Worm (Caenorhabditis elegans) whole organism, early embryonic: ENCODE data around the gene ugt-19.

Experiments
- B0310.2 ChIP-seq: sonication (generic microtip); optimal IDR thresholded peaks from 2 replicates; lab custom pipeline; 2016; ENCODE audit warnings: mild to moderate bottlenecking, missing genetic modification characterization, missing compliant biosample characterization
- F13C5.2 ChIP-seq: sonication (generic microtip); optimal IDR thresholded peaks from 2 replicates; lab custom pipeline; 2017; ENCODE audit warnings: mild to moderate bottlenecking, missing genetic modification characterization, inconsistent platforms, missing compliant biosample characterization
- aly-1 ChIP-seq: sonication (generic microtip); optimal IDR thresholded peaks from 2 replicates; lab custom pipeline; 2016; ENCODE audit warnings: missing genetic modification characterization, missing compliant biosample characterization
- ama-1 ChIP-seq: fragments of 150-350 bp; optimal IDR thresholded peaks from 2 replicates; lab custom pipeline; 2014
- ceh-13 ChIP-seq: fragments of 200-800 bp; sonication (Bioruptor generic); optimal IDR thresholded peaks from 2 replicates; lab custom pipeline; 2018; ENCODE audit warnings: mild to moderate bottlenecking, missing genetic modification characterization, missing compliant biosample characterization
- ceh-36 ChIP-seq: sonication (generic microtip); optimal IDR thresholded peaks from 2 replicates; lab custom pipeline; 2016; ENCODE audit warnings: missing genetic modification characterization, inconsistent platforms, missing compliant biosample characterization
- ets-7 ChIP-seq: sonication (generic microtip); optimal IDR thresholded peaks from 2 replicates; lab custom pipeline; 2016; ENCODE audit warnings: missing genotype, missing genetic modification characterization, missing compliant biosample characterization
- flt-1 ChIP-seq: fragments of 200-800 bp; sonication (Bioruptor generic); IDR thresholded peaks from 2 replicates; pipeline ENCODE4 v1.3.6; 2022; ENCODE audit warnings: missing genetic modification characterization, missing compliant biosample characterization
- hmbx-1 ChIP-seq: sonication (generic microtip); optimal IDR thresholded peaks from 2 replicates; lab custom pipeline; 2016; ENCODE audit warnings: mild to moderate bottlenecking, missing genetic modification characterization, missing compliant biosample characterization
- hmg-4 ChIP-seq: fragments of 200-800 bp; sonication (Bioruptor generic); optimal IDR thresholded peaks from 2 replicates; lab custom pipeline; 2018; ENCODE audit warnings: mild to moderate bottlenecking, missing genetic modification characterization, missing compliant biosample characterization
- hnd-1 ChIP-seq: sonication (generic microtip); optimal IDR thresholded peaks from 2 replicates; lab custom pipeline; 2016; ENCODE audit warnings: missing genetic modification characterization, missing compliant biosample characterization
- pes-1 ChIP-seq: fragments of 200-800 bp; sonication (Bioruptor generic); IDR thresholded peaks from 2 replicates; pipeline ENCODE4 v1.3.6; 2022; ENCODE audit warnings: missing genetic modification reagents, missing genetic modification characterization, missing compliant biosample characterization
- scrt-1 ChIP-seq: fragments of 200-800 bp; sonication (Bioruptor generic); IDR thresholded peaks from 2 replicates; pipeline ENCODE4 v1.3.6; 2022; ENCODE audit warnings: missing genetic modification characterization, missing compliant biosample characterization
- sea-1 ChIP-seq: fragments of 200-800 bp; sonication (Bioruptor generic); conservative IDR thresholded peaks from 2 replicates; pipeline ENCODE4 v1.3.6; 2022; ENCODE audit warnings: missing genetic modification characterization, missing compliant biosample characterization
- tbx-11 ChIP-seq: fragments of 200-800 bp; sonication (Bioruptor generic); IDR thresholded peaks from 2 replicates; pipeline ENCODE4 v1.3.6; 2022; ENCODE audit warnings: missing genetic modification characterization, missing compliant biosample characterization
- tbx-37 ChIP-seq: fragments of 200-800 bp; sonication (Bioruptor generic); conservative IDR thresholded peaks from 2 replicates; pipeline ENCODE4 v1.3.6; 2022; ENCODE audit warnings: missing genetic modification reagents, missing genetic modification characterization, missing compliant biosample characterization
- tra-4 ChIP-seq: sonication (generic microtip); optimal IDR thresholded peaks from 2 replicates; lab custom pipeline; 2017; ENCODE audit warnings: missing genetic modification characterization, missing compliant biosample characterization

ugt-19 gene

ce11 chrIV:6079925-6080324 is at the start of gene ugt-19:
ugt-19 (minus strand) TSS chrIV:6079952.
- TF ChIP-seq hmbx-1: no peak
- TF ChIP-seq tra-4: no peak
- TF ChIP-seq ceh-13 (GFP tag; lab: Kevin White, UChicago): no peak
- no peak for TF ChIP-seq B0310.2 (tag; lab: Kevin White, UChicago)
- no peak for TF ChIP-seq scrt-1
- TF ChIP-seq sea-1 (GFP tag; lab: Robert Waterston, UW): no peak
- TF ChIP-seq tbx-11 (GFP tag; lab: Robert Waterston, UW): no peak
- no peak for TF ChIP-seq F13C5.2
- no peak for TF ChIP-seq hnd-1 (tag; lab: Kevin White, UChicago)

ce11 chrIV:6127252-6127930 is 47.6 kb upstream of the ugt-19 start, which contains the start of gene M03D4.4:
M03D4.4 (minus strand) TSS chrIV:6127302.
- TF ChIP-seq aly-1 (no peak), tbx-37 (GFP tag; lab: Robert Waterston, UW) (no peak), hmbx-1 (no peak), hnd-1 (tag; lab: Kevin White, UChicago) (no peak), sea-1 (GFP tag; lab: Robert Waterston, UW) (no peak), ceh-13 (GFP tag; lab: Kevin White, UChicago) (no peak), pes-1 (GFP tag; lab: Robert Waterston, UW) (no peak), ama-1 (lab: Kevin White, UChicago) (no peak), ets-7 (tag; lab: Kevin White, UChicago) (no peak), scrt-1 (no peak), hmg-4 (GFP tag; lab: Kevin White, UChicago) (no peak), B0310.2 (tag; lab: Kevin White, UChicago) (no peak), F13C5.2 (no peak), flt-1 (no peak), ceh-36 (no peak), tbx-11 (GFP tag; lab: Robert Waterston, UW) (no peak), tra-4 (no peak)

- no peak for TF ChIP-seq ceh-13 (GFP tag; lab: Kevin White, UChicago)
- no peak for TF ChIP-seq hmg-4 (GFP tag; lab: Kevin White, UChicago)
- TF ChIP-seq pes-1 (GFP tag; lab: Robert Waterston, UW): peak; percentile 39; the same call in 1 of the 2 replicates
- no peak for TF ChIP-seq hmbx-1
- no peak for TF ChIP-seq B0310.2 (tag; lab: Kevin White, UChicago)
- TF ChIP-seq aly-1: no peak
- TF ChIP-seq F13C5.2: no peak
- TF ChIP-seq ceh-36: no peak
Measured at ce11 chrIV:6117741-6118265, 38.1 kb upstream of the ugt-19 start, which contains the start of gene zen-4. zen-4 (plus strand) TSS chrIV:6118215.

ce11 chrIV:6112291-6112690 is 32.5 kb upstream of the ugt-19 start, which contains the start of gene M03D4.3:
M03D4.3 (minus strand) TSS chrIV:6112391.
- TF ChIP-seq hnd-1 (tag; lab: Kevin White, UChicago): no peak
- TF ChIP-seq scrt-1: no peak
- no peak for TF ChIP-seq F13C5.2
- TF ChIP-seq hmg-4 (GFP tag; lab: Kevin White, UChicago): no peak
- TF ChIP-seq ets-7 (tag; lab: Kevin White, UChicago): no peak
- TF ChIP-seq flt-1: no peak
- no peak for TF ChIP-seq tra-4
- TF ChIP-seq tbx-11 (GFP tag; lab: Robert Waterston, UW): no peak
- no peak for TF ChIP-seq ceh-36
- no peak for TF ChIP-seq B0310.2 (tag; lab: Kevin White, UChicago)
- TF ChIP-seq aly-1: no peak
- TF ChIP-seq tbx-37 (GFP tag; lab: Robert Waterston, UW): no peak
- TF ChIP-seq hmbx-1: no peak
- TF ChIP-seq sea-1 (GFP tag; lab: Robert Waterston, UW): no peak
- TF ChIP-seq ceh-13 (GFP tag; lab: Kevin White, UChicago): no peak
- TF ChIP-seq pes-1 (GFP tag; lab: Robert Waterston, UW): no peak
- TF ChIP-seq ama-1 (lab: Kevin White, UChicago): no peak

ce11 chrIV:6108665-6109064 is 28.9 kb upstream of the ugt-19 start:
- TF ChIP-seq tbx-37 (GFP tag; lab: Robert Waterston, UW): no peak
- no peak for TF ChIP-seq tbx-11 (GFP tag; lab: Robert Waterston, UW)
- TF ChIP-seq tra-4: no peak
- no peak for TF ChIP-seq aly-1
- no peak for TF ChIP-seq ceh-13 (GFP tag; lab: Kevin White, UChicago)
- no peak for TF ChIP-seq ets-7 (tag; lab: Kevin White, UChicago)
- TF ChIP-seq B0310.2 (tag; lab: Kevin White, UChicago): no peak
- TF ChIP-seq hnd-1 (tag; lab: Kevin White, UChicago): no peak
- TF ChIP-seq F13C5.2: no peak
- TF ChIP-seq sea-1 (GFP tag; lab: Robert Waterston, UW): no peak
- TF ChIP-seq flt-1: no peak
- no peak for TF ChIP-seq pes-1 (GFP tag; lab: Robert Waterston, UW)
- TF ChIP-seq hmg-4 (GFP tag; lab: Kevin White, UChicago): no peak

ce11 chrIV:6104446-6104845 is 24.7 kb upstream of the ugt-19 start:
- TF ChIP-seq ets-7 (tag; lab: Kevin White, UChicago) (no peak), sea-1 (GFP tag; lab: Robert Waterston, UW) (no peak), aly-1 (no peak), ceh-13 (GFP tag; lab: Kevin White, UChicago) (no peak), ama-1 (lab: Kevin White, UChicago) (no peak), pes-1 (GFP tag; lab: Robert Waterston, UW) (no peak), B0310.2 (tag; lab: Kevin White, UChicago) (no peak), hmg-4 (GFP tag; lab: Kevin White, UChicago) (no peak), flt-1 (no peak), ceh-36 (no peak), tbx-11 (GFP tag; lab: Robert Waterston, UW) (no peak), tra-4 (no peak), hnd-1 (tag; lab: Kevin White, UChicago) (no peak), scrt-1 (no peak), F13C5.2 (no peak), tbx-37 (GFP tag; lab: Robert Waterston, UW) (no peak), hmbx-1 (no peak)

- TF ChIP-seq hmbx-1 (no peak), hnd-1 (tag; lab: Kevin White, UChicago) (no peak), ama-1 (lab: Kevin White, UChicago) (no peak), tbx-37 (GFP tag; lab: Robert Waterston, UW) (no peak), B0310.2 (tag; lab: Kevin White, UChicago) (no peak), flt-1 (no peak), ceh-13 (GFP tag; lab: Kevin White, UChicago) (no peak), ceh-36 (no peak), aly-1 (no peak), hmg-4 (GFP tag; lab: Kevin White, UChicago) (no peak), tra-4 (no peak), sea-1 (GFP tag; lab: Robert Waterston, UW) (no peak), ets-7 (tag; lab: Kevin White, UChicago) (no peak)
Measured at ce11 chrIV:6099770-6100169, 20.0 kb upstream of the ugt-19 start.
